Fruit fly (Drosophila melanogaster): Measurements from ENCODE around the gene Gk1.

Gene Gk1

DNA sequence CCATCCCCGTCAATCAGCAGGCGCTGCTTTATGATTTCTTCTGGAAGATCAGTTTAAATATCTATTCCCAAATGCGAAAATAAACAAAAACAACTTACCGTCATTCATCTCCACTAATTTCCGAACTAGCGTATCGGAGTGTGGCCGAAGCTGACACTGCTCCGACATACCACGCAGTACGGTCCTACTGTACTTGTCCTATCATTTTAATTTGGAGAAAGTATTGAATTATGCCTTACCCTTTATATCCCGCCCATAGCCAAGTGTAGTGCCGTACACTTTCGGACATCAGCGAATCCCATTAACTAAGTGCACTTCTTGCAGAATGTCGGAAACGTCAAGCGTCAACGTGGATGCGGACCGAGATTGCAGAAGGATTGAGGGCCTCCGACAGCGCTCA is 6.9 kb upstream of the Gk1 start, which contains the start of the genes thoc7 and Dis3l2:
thoc7 (minus strand) TSS at position 168 of the 400 bp plus-strand sequence.
Dis3l2 (plus strand) TSS at position 190 of the 400 bp plus-strand sequence.
- TF ChIP-seq noc (tag; optimal IDR thresholded peaks at IDR 0.05) = no peak

DNA sequence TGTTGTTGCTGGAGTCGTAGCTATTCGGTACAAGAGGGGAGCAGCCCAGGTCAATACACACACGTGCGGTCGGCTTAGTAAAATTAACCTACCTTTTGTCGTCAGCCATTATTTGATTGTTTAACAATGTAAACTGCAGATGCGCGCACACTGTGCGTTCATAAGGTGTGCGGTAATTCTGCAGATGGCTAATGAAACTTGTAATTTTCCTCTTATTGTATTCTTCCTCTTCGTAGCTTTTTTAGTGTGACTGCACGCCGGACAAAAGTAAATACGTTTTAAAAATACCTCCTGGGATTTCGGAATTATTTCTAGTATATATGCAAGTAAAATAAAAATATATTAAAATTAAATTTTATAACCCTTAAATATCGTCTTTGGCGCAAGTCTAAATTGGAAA is 5.6 kb upstream of the Gk1 start, which contains the start of gene Prp4k:
Prp4k (minus strand) TSS at position 258 of the 400 bp plus-strand sequence.
- no peak for TF ChIP-seq noc (tag; optimal IDR thresholded peaks at IDR 0.05)

DNA sequence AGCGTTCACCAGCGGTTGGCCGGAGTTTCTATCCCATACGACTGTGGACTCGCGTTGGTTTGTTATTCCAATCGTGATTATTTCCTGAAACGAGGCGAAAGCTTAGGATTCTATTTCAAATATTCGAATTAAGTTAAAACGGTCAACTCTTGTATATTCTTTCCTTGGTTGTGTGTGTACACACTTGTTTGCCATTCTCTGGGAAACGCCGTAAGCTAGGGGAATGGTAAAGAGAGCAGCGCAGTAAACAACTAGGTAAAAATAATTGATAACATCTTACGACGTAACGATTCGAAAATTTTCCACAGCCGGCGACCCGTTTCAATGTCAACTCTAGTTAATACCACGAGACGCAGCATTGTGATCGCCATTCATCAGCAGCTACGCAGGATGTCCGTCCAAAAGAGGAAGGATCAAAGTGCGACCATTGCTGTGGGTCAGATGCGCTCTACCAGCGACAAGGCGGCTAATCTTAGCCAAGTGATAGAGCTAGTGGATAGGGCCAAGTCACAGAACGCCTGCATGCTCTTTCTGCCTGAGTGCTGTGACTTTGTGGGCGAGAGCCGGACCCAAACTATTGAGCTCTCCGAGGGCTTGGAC is 2.0 kb downstream of the Gk1 start, which contains the start of gene NitFhit:
NitFhit (plus strand) TSS at position 195 of the 600 bp plus-strand sequence.
- peak; percentile 16 for TF ChIP-seq noc (tag; optimal IDR thresholded peaks at IDR 0.05)

DNA sequence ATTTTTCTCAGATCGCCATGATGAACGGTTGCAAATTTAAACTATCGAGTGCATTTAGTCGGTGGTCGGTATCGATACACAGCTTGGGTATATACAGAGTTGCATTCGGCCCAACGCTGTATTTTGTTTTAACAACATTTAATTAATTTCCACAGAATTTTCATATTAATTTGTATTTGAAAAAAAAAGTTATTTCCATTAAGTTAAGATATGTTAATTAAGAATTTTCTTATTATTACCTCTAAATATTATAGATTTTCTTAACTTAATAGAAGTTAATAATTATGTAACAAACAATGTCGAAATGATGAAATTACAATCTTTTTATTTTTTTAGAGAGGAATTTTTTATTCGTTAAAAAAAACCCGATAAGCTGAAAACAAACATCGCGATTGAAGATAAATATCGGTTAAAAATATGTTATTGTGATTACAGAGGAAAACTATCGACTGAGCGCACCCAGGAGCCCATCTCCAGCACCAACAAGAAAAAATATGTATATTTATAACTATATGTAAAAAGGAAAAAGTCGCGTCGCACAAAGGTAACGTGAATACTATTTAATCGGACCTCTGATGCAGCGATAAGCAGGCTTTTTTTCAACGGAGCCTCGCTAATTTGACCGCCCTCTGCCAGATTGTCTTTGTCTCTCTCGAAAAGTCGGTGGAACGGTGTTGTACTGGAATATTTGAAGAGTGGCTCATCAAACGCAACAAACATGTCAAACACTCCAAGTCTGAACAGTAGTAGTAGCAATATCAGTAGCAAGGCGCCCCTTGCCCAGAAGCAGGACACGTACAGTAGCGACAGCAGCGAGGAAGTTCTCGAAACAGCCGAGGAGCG is 5.7 kb downstream of the Gk1 start, which contains the start of the genes rno and mri:
rno (minus strand) TSS at position 9 of the 843 bp plus-strand sequence.
mri (plus strand) TSS at position 421 of the 843 bp plus-strand sequence.
- TF ChIP-seq noc (tag; optimal IDR thresholded peaks at IDR 0.05) = peak; percentile 65

DNA sequence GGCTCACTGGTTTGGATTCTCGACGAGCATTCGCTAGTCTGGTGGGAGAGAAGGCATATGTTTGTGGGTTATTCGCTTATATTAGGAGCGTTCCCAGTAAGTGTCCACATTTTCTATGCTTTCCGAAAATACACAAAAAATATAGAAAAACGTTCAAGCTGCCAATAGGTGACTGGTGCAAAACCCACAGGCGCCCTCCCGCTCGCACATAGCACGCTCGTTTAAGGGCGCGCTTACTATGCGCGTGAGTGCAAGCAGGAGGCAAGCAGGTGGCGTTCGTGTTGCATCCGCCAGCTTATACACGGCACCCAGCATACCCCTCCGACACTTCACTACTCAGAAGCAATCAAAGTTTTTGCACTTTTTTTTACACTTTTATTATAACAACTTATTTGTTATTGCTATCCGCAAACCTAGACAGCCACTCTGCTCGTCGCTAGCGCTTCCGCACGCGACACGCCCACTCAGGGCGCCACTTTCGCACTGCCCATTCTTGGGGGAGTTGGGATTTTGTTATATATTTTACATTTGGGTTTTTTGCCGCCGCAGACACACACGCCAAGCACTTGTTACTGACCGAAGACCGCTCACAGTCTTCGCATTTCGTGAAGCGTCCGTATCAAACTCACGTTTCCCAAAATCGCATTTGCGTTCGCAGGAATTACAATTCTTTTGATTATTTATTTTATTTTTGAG is 6.4 kb downstream of the Gk1 start:
- TF ChIP-seq noc (tag; optimal IDR thresholded peaks at IDR 0.05) = no peak

DNA sequence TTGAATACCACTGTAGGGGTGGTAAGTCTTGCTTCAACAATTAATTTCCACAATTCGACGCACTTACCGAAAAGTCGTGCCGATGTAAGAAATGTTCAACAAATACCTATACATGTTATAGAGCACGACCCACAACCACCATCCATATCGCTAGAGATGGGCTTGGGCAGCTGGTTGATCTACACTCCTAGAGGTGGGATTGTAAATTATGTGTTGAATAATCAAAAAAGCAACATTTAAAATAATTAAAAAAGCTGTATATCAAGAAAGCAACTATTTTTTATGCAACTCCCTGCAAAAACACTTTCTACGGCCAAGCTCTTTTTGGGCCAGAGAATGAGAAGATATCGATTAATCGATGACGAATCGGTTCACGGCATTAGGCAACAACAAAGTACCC is 21.4 kb downstream of the Gk1 start, which contains the start of the genes CG34140, Mkp and Mtch:
CG34140 (minus strand) TSS at position 174 of the 400 bp plus-strand sequence.
Mkp (minus strand) TSS at position 290 of the 400 bp plus-strand sequence.
Mtch (plus strand) TSS at position 376 of the 400 bp plus-strand sequence.
- no peak for TF ChIP-seq noc (tag; optimal IDR thresholded peaks at IDR 0.05)

DNA sequence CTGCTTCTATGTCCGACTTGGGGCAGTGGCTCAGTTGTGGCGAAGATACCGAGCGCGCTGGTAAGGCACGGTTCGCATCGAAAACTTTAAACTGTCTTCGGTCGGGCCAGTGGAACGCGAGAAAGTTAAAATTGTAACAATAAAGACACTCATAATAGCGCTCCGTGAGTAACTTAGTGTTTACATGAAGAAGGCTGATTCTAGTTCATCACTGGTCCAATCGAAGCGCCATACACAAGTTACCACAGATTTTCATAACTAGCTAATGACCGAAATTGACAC is 25.4 kb downstream of the Gk1 start:
- TF ChIP-seq noc (tag; optimal IDR thresholded peaks at IDR 0.05) = no peak

DNA sequence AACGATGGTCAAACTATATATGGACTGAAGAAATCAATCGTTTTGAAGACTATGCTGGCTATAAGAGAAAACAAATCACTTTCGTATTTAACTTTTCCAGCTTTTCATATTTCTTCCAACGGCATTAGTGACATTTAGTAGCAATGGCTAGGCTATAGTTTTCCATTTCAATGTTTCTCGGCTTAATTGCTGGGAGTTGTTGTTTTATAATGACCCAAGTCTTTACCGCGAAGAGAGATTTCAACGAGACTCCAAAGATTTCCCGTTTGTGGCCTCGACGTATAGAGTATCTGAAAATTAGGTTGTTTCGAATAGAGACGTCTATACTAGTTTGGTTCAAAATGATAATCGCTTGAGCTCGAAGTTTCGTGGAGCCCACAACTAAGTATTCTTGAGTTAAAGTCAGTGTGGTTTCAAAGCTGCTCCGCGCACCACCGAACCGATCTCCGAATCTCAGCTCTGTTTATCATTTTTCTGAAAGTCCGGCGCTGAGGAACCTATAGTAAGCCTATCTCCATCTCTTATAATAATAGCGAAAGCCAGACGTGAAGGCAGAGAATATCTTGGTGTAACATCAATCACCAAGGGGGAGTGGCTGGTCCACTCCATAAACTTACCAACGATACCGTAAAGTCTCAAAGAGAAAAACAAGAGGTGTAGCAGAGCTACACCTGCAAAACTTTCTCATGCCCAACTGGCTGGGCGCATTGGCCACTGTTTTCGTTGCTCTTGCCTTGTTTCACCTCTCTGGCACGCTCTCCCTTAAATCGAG is 26.0 kb downstream of the Gk1 start, which contains the start of gene CG13875:
CG13875 (plus strand) TSS at position 434 of the 772 bp plus-strand sequence.
- no peak for TF ChIP-seq noc (tag; optimal IDR thresholded peaks at IDR 0.05)

DNA sequence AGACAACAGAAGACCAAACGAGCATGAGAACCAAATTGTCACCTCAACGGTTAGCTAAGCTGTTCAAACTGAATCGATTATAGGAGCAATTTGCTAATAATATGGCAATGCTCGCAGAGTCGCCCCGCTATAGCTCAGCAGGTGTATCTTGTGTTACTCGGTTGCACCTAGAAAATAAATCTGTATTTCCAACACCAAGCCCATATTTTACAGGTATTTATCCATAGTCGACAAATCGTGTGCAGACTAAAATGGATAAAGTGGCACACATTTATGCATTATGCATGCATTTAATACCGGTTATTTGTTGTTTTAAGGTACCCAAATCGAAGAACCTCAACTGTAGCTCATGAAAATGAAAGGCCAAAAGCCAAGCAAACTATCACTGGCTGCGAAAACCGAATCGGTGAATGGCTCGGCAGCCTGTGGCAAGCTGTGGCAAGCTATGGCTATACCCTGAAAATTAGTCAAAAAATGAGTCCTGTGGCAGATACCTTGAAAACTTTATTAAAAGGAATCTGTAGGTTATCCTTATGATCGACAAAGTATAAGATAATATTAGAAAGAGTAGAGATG is 26.6 kb downstream of the Gk1 start, which contains the start of gene Vdup1:
Vdup1 (minus strand) TSS at position 51 of the 576 bp plus-strand sequence.
- TF ChIP-seq noc (tag; optimal IDR thresholded peaks at IDR 0.05) = no peak

DNA sequence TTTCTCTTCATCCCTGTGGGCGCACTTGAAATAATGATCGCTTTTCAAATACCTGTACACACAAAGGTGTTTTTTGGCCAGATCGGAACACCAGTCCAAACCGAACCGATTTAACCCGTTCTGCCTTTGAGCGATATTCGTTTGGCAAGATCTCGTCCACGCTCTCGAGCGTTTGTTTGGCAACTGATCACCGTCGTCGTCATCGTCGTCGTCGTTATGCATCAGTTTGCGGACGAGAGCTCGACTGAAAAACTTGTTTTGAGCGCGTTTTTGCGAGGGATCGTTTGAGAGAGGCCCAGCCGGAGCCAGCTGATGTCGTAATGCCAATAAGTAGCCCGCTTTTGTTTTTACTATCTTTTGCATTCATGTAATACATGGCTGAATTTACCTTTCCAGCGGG is 27.2 kb downstream of the Gk1 start:
- TF ChIP-seq noc (tag; optimal IDR thresholded peaks at IDR 0.05) = no peak

DNA sequence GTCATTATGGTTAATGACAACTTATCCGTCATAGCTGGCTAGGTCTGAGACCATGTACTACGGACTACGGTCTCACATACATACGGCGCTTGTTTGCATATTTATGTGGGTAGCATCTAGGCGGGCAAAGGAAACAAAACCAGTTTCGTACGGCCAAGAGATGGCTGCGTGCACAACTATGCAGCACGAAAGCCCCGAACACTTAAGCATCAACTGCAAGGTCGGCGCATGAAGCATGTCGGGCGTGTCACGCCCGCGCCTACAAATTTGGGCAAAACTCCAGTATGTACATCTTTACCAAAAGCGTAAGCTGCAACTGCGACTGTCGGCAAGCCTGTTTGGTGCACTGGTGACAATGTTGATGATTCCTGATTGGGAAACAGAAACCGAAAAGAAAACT is 27.7 kb downstream of the Gk1 start:
- TF ChIP-seq noc (tag; optimal IDR thresholded peaks at IDR 0.05) = no peak

DNA sequence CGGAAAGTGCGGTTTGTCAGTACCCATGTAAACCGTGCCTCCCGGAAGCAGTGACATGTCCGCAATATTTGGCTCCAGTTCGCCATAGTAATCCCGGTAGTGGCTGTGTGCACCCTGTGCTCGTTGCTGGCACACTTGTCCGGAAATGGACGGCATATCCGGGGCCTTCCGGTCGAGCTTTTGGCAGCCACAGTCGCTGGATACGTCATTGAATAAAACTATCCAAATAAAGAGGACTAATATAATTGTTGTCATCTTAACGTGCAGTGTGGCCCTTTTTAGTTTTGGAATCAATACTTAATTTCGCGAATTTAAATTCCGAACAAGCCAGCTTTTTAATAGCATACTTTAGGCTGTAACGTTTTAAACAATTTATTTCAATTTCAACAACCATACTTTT is 29.7 kb downstream of the Gk1 start, which contains the start of gene CG7049:
CG7049 (minus strand) TSS at position 280 of the 400 bp plus-strand sequence.
- TF ChIP-seq noc (tag; optimal IDR thresholded peaks at IDR 0.05) = peak; percentile 10

DNA sequence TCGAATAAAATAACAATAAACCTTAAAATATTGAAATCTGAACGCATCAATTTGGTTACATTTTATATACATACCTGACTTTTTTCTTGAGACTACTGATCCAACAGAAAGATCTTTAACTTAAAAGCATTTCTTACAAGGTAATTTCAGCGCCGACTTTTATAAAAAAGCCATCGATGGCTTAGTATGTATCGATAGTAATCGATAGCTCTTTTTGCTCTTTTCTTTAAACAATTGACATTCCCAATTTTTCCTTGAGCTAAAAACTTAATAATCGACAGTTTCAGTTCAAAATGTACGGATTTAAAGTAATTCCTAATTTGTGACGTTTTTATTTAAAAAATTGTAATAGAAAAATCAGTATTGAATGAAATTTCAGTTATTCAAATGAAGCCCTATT is 31.1 kb downstream of the Gk1 start:
- TF ChIP-seq noc (tag; optimal IDR thresholded peaks at IDR 0.05) = no peak

DNA sequence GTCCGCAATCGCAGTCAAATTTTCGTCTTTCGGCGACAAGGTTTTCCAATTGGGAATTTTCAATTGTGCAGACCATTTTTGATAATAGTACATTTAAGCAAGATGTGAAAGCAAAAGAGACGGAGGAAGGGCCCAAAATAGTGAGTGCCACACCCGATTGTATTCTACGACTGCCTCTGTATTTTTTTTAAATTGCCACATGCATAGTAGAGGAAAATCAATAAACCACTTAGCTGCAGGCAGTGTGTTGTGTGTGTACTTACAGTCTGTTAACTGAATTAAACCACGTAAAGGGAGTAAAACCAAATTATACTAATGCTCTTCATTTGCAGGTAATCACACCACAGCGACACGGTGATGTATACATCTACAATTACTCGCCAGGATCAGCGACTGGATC is 33.9 kb downstream of the Gk1 start:
- TF ChIP-seq noc (tag; optimal IDR thresholded peaks at IDR 0.05) = no peak

DNA sequence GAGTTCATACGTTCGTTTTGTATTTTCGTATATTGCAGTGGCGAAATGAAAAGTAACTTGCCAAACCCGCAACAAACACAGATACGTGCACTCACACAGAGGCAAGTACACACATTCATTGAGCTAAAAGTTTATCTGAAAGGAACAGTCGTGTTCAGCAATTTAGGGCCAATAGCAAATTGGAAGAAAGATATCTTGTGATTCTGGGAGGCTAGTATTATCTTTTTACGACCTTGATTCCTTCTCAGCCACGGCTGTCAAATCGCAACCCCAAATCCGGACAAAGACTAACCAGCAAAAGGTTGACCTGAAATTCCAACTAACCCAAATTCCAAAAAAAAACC is 38.9 kb downstream of the Gk1 start:
- TF ChIP-seq noc (tag; optimal IDR thresholded peaks at IDR 0.05) = no peak

Measured in whole organism, larva.